Worm (Caenorhabditis elegans): Measurements from ENCODE around the gene tag-266.

- TF ChIP-seq nhr-11 (tag; optimal IDR thresholded peaks at IDR 0.05) (no peak), nhr-71 (tag; optimal IDR thresholded peaks at IDR 0.05) (no peak), nhr-12 (tag; optimal IDR thresholded peaks at IDR 0.05) (no peak), ztf-11 (tag; optimal IDR thresholded peaks at IDR 0.05) (no peak), hlh-4 (tag; optimal IDR thresholded peaks at IDR 0.05) (no peak), ama-1 (optimal IDR thresholded peaks at IDR 0.05) (no peak), nhr-28 (tag; optimal IDR thresholded peaks at IDR 0.05) (no peak), snpc-4 (tag; optimal IDR thresholded peaks at IDR 0.05) (no peak)
These were observed 35.8 kb upstream of the tag-266 start, which contains the start of gene grk-2 for ce11 chrIII:675822-676221.
